Fruit fly (Drosophila melanogaster) whole organism, embryonic: ENCODE results near the gene Dus1.
A peak's percentile ranks its signal among the peaks of the same experiment; 100 is the strongest.

Source experiments
- Adf1 ChIP-seq: fragments of 200-800 bp; sonication (Bioruptor generic); IDR thresholded peaks from 2 replicates; pipeline ENCODE4 v1.3.6; 2022; ENCODE audit warnings: missing biosample characterization, missing genetic modification characterization
- BEAF-32 ChIP-seq: fragments of 200-800 bp; sonication (Bioruptor generic); optimal IDR thresholded peaks from 3 replicates; lab custom pipeline; 2017; ENCODE audit warnings: missing biosample characterization, missing genetic modification characterization, mild to moderate bottlenecking, moderate library complexity, missing genetic modification reagents
- BtbVII ChIP-seq: fragments of 200-800 bp; sonication (Bioruptor generic); optimal IDR thresholded peaks from 3 replicates; lab custom pipeline; 2017; ENCODE audit warnings: missing biosample characterization, mild to moderate bottlenecking, missing genetic modification characterization
- CG11398 ChIP-seq: fragments of 200-800 bp; sonication (Bioruptor generic); optimal IDR thresholded peaks from 2 replicates; lab custom pipeline; 2016; ENCODE audit warnings: missing biosample characterization, missing genetic modification characterization
- CG11504 ChIP-seq: fragments of 200-800 bp; sonication (Bioruptor generic); optimal IDR thresholded peaks from 3 replicates; lab custom pipeline; 2019; ENCODE audit warnings: missing biosample characterization, mild to moderate bottlenecking, missing genetic modification characterization, moderate library complexity
- CG12659 ChIP-seq: fragments of 200-800 bp; sonication (Bioruptor generic); optimal IDR thresholded peaks from 3 replicates; lab custom pipeline; 2017; ENCODE audit warnings: mild to moderate bottlenecking, missing biosample characterization, missing genetic modification reagents, missing genetic modification characterization
- CG13775 ChIP-seq: fragments of 200-800 bp; sonication (Bioruptor generic); optimal IDR thresholded peaks from 3 replicates; lab custom pipeline; 2017; ENCODE audit warnings: missing biosample characterization, mild to moderate bottlenecking, missing genetic modification characterization
- CG15514 ChIP-seq: fragments of 200-800 bp; sonication (Bioruptor generic); optimal IDR thresholded peaks from 3 replicates; lab custom pipeline; 2017; ENCODE audit warnings: missing biosample characterization, missing genetic modification characterization, mild to moderate bottlenecking, moderate library complexity, missing genetic modification reagents
- CG17912 ChIP-seq: fragments of 200-800 bp; sonication (Bioruptor generic); optimal IDR thresholded peaks from 2 replicates; lab custom pipeline; 2018; ENCODE audit warnings: missing biosample characterization, mild to moderate bottlenecking, missing genetic modification characterization
- CG2712 ChIP-seq: fragments of 200-800 bp; optimal IDR thresholded peaks from 3 replicates; lab custom pipeline; 2019; ENCODE audit warnings: missing biosample characterization, mild to moderate bottlenecking, missing genetic modification characterization, moderate library complexity
- CG31441 ChIP-seq: fragments of 200-800 bp; sonication (Bioruptor generic); IDR thresholded peaks from 2 replicates; pipeline ENCODE4 v1.3.6; 2022; ENCODE audit warnings: missing biosample characterization, missing genetic modification characterization
- CG34376 ChIP-seq: fragments of 200-800 bp; sonication (Bioruptor generic); optimal IDR thresholded peaks from 2 replicates; lab custom pipeline; 2018; ENCODE audit warnings: missing biosample characterization, mild to moderate bottlenecking, missing genetic modification characterization
- CG3838 ChIP-seq: fragments of 200-800 bp; sonication (Bioruptor generic); optimal IDR thresholded peaks from 3 replicates; lab custom pipeline; 2016; ENCODE audit warnings: missing biosample characterization, missing genetic modification characterization
- CG3995 ChIP-seq: fragments of 200-800 bp; sonication (Bioruptor generic); optimal IDR thresholded peaks from 3 replicates; lab custom pipeline; 2016; ENCODE audit warnings: missing biosample characterization, missing genetic modification characterization
- CG7556 ChIP-seq: fragments of 200-800 bp; sonication (Bioruptor generic); optimal IDR thresholded peaks from 2 replicates; lab custom pipeline; 2017; ENCODE audit warnings: missing biosample characterization, mild to moderate bottlenecking, missing genetic modification characterization
- CG9727 ChIP-seq: fragments of 200-800 bp; sonication (Bioruptor generic); optimal IDR thresholded peaks from 3 replicates; lab custom pipeline; 2017; ENCODE audit warnings: missing biosample characterization, mild to moderate bottlenecking, missing genetic modification characterization
- CkIIα-i1 ChIP-seq: fragments of 200-800 bp; sonication (Bioruptor generic); IDR thresholded peaks from 2 replicates; pipeline ENCODE4 v1.3.6; 2022; ENCODE audit warnings: missing biosample characterization, missing genetic modification characterization
- D ChIP-seq, 2 experiments: fragments of 200-800 bp in 1 of 2; fragments of >200 bp in 1 of 2; sonication (Bioruptor generic) in 1 of 2; optimal IDR thresholded peaks; 2 replicates in 1 of 2; 3 replicates in 1 of 2; lab custom pipeline; 2017; ENCODE audit warnings: mild to moderate bottlenecking in 1 of 2, missing biosample characterization in 1 of 2, missing genetic modification characterization in 1 of 2, missing genetic modification reagents in 1 of 2
- Dll ChIP-seq: fragments of 200-800 bp; sonication (Bioruptor generic); IDR thresholded peaks from 4 replicates; pipeline ENCODE4 v1.3.6; 2022; ENCODE audit warnings: missing biosample characterization, missing genetic modification characterization; ENCODE audit not compliant: partially characterized antibody
- Ets97D ChIP-seq: fragments of 200-800 bp; sonication (Bioruptor generic); optimal IDR thresholded peaks from 3 replicates; lab custom pipeline; 2016; ENCODE audit warnings: missing biosample characterization, missing genetic modification characterization
- Fer2 ChIP-seq: fragments of 200-800 bp; sonication (Bioruptor generic); optimal IDR thresholded peaks from 2 replicates; lab custom pipeline; 2018; ENCODE audit warnings: missing biosample characterization, mild to moderate bottlenecking, missing genetic modification characterization, moderate library complexity
- H2.0 ChIP-seq: fragments of 200-800 bp; sonication (Bioruptor generic); IDR thresholded peaks from 2 replicates; pipeline ENCODE4 v1.3.6; 2022; ENCODE audit warnings: missing biosample characterization, missing genetic modification characterization
- Lim3 ChIP-seq: fragments of 200-800 bp; sonication (Bioruptor generic); IDR thresholded peaks from 2 replicates; pipeline ENCODE4 v1.3.6; 2022; ENCODE audit warnings: missing biosample characterization, missing genetic modification characterization
- MBD-R2 ChIP-seq: fragments of 200-800 bp; sonication (Bioruptor generic); IDR thresholded peaks from 2 replicates; pipeline ENCODE4 v1.3.6; 2022; ENCODE audit warnings: missing biosample characterization, missing genetic modification characterization
- Max ChIP-seq: fragments of 200-800 bp; sonication (Bioruptor generic); optimal IDR thresholded peaks from 2 replicates; lab custom pipeline; 2016; ENCODE audit warnings: missing biosample characterization, mild to moderate bottlenecking, missing genetic modification characterization
- NC2α ChIP-seq: fragments of 200-800 bp; sonication (Bioruptor generic); optimal IDR thresholded peaks from 2 replicates; lab custom pipeline; 2016; ENCODE audit warnings: missing biosample characterization, missing genetic modification characterization
- Nf-YB ChIP-seq: fragments of 200-800 bp; sonication (Bioruptor generic); optimal IDR thresholded peaks from 3 replicates; lab custom pipeline; 2019; ENCODE audit warnings: missing biosample characterization, mild to moderate bottlenecking, missing genetic modification characterization, moderate library complexity
- Optix ChIP-seq: fragments of 200-800 bp; sonication (Bioruptor generic); IDR thresholded peaks from 3 replicates; pipeline ENCODE4 v1.3.6; 2022; ENCODE audit warnings: missing biosample characterization, missing genetic modification characterization
- Scr ChIP-seq: fragments of 200-800 bp; sonication (Bioruptor generic); IDR thresholded peaks from 2 replicates; pipeline ENCODE4 v1.3.6; 2022; ENCODE audit warnings: missing biosample characterization, missing genetic modification characterization; ENCODE audit not compliant: partially characterized antibody
- Sox102F ChIP-seq: fragments of 200-800 bp; sonication (Bioruptor generic); optimal IDR thresholded peaks from 2 replicates; lab custom pipeline; 2018; ENCODE audit warnings: missing biosample characterization, mild to moderate bottlenecking, missing genetic modification characterization, moderate library complexity
- Xrp1 ChIP-seq: fragments of 200-800 bp; sonication (Bioruptor generic); IDR thresholded peaks from 2 replicates; pipeline ENCODE4 v1.3.6; 2022; ENCODE audit warnings: missing biosample characterization, missing genetic modification characterization
- amos ChIP-seq: fragments of 200-800 bp; sonication (Bioruptor generic); IDR thresholded peaks from 2 replicates; pipeline ENCODE4 v1.3.6; 2022; ENCODE audit warnings: missing biosample characterization, missing genetic modification characterization; ENCODE audit not compliant: partially characterized antibody
- ase ChIP-seq: fragments of 200-800 bp; sonication (Bioruptor generic); IDR thresholded peaks from 3 replicates; pipeline ENCODE4 v1.3.6; 2022; ENCODE audit warnings: missing biosample characterization, missing genetic modification characterization
- br ChIP-seq: fragments of >200 bp; optimal IDR thresholded peaks from 2 replicates; lab custom pipeline; 2017
- dysf ChIP-seq: fragments of 200-800 bp; sonication (Bioruptor generic); IDR thresholded peaks from 3 replicates; pipeline ENCODE4 v1.3.6; 2022; ENCODE audit warnings: missing biosample characterization, missing genetic modification characterization
- fd64A ChIP-seq: fragments of 200-800 bp; sonication (Bioruptor generic); optimal IDR thresholded peaks from 3 replicates; lab custom pipeline; 2018; ENCODE audit warnings: missing biosample characterization, mild to moderate bottlenecking, missing genetic modification characterization
- fd96Cb ChIP-seq: fragments of 200-800 bp; sonication (Bioruptor generic); optimal IDR thresholded peaks from 2 replicates; lab custom pipeline; 2018; ENCODE audit warnings: missing biosample characterization, mild to moderate bottlenecking, missing genetic modification characterization, moderate library complexity
- kay ChIP-seq: fragments of 200-800 bp; sonication (Bioruptor generic); optimal IDR thresholded peaks from 2 replicates; lab custom pipeline; 2016; ENCODE audit warnings: missing biosample characterization, missing genetic modification characterization
- nmo ChIP-seq: fragments of 200-800 bp; sonication (Bioruptor generic); optimal IDR thresholded peaks from 2 replicates; lab custom pipeline; 2018; ENCODE audit warnings: missing biosample characterization, mild to moderate bottlenecking, missing genetic modification characterization, moderate library complexity
- oc ChIP-seq: fragments of 200-800 bp; sonication (Bioruptor generic); optimal IDR thresholded peaks from 2 replicates; lab custom pipeline; 2018; ENCODE audit warnings: missing biosample characterization, mild to moderate bottlenecking, missing genetic modification characterization, moderate library complexity
- pzg ChIP-seq: fragments of 200-800 bp; sonication (Bioruptor generic); optimal IDR thresholded peaks from 3 replicates; lab custom pipeline; 2018; ENCODE audit warnings: missing biosample characterization, mild to moderate bottlenecking, missing genetic modification characterization, moderate library complexity
- row ChIP-seq: fragments of 200-800 bp; sonication (Bioruptor generic); IDR thresholded peaks from 3 replicates; pipeline ENCODE4 v1.3.6; 2022; ENCODE audit warnings: missing biosample characterization, missing genetic modification characterization
- scrt ChIP-seq: fragments of 200-800 bp; sonication (Bioruptor generic); optimal IDR thresholded peaks from 2 replicates; lab custom pipeline; 2018; ENCODE audit warnings: missing biosample characterization, mild to moderate bottlenecking, missing genetic modification characterization, moderate library complexity
- seq ChIP-seq: fragments of 200-800 bp; sonication (Bioruptor generic); IDR thresholded peaks from 2 replicates; pipeline ENCODE4 v1.3.6; 2022; ENCODE audit warnings: missing biosample characterization, missing genetic modification characterization
- shn ChIP-seq: fragments of 200-800 bp; sonication (Bioruptor generic); optimal IDR thresholded peaks from 3 replicates; lab custom pipeline; 2016; ENCODE audit warnings: missing biosample characterization, missing genetic modification characterization
- sim ChIP-seq: fragments of 200-800 bp; sonication (Bioruptor generic); IDR thresholded peaks from 2 replicates; pipeline ENCODE4 v1.3.6; 2022; ENCODE audit warnings: missing biosample characterization, missing genetic modification characterization
- unc-4 ChIP-seq: fragments of 200-800 bp; sonication (Bioruptor generic); IDR thresholded peaks from 2 replicates; pipeline ENCODE4 v1.3.6; 2022; ENCODE audit warnings: missing biosample characterization, missing genetic modification characterization; ENCODE audit not compliant: partially characterized antibody
- vfl ChIP-seq: fragments of 200-800 bp; sonication (Bioruptor generic); optimal IDR thresholded peaks from 2 replicates; lab custom pipeline; 2016; ENCODE audit warnings: missing biosample characterization, missing genetic modification characterization
- wdn ChIP-seq: fragments of 200-800 bp; sonication (Bioruptor generic); IDR thresholded peaks from 2 replicates; pipeline ENCODE4 v1.3.6; 2022; ENCODE audit warnings: missing biosample characterization, missing genetic modification characterization

The Dus1 gene

DNA sequence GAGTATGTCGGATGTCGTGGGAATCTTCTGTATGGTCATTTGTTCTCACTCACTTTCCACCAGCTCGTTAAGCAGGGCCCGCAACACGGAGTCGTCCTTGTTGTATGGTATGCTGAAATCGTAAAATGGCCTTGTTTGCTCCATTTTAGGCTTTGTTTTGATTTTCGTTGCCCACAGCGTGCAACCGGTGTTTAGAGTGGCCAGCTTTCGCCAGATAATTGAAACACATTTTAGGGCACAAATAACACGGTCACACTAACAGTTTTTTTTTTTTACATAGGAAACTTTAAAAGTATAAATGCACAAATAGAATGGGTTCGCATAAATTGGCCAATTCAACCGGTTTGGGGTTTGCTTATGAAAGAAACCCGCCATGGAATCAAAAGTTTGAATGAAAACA, 19.4 kb downstream of the Dus1 start, which contains the start of gene Rpp30 (continued):
- TF ChIP-seq D (optimal IDR thresholded peaks at IDR 0.05; lab: Kevin White, UChicago) (no peak), D (GFP tag; optimal IDR thresholded peaks at IDR 0.05; lab: Kevin White, UChicago) (no peak), seq (GFP tag; lab: Robert Waterston, UW) (no peak), NC2α (no peak), amos (GFP tag; lab: Robert Waterston, UW) (peak; percentile 27; the same call in 1 of the 2 replicates), Scr (GFP tag; lab: Robert Waterston, UW) (peak; percentile 22; the same call in 1 of the 2 replicates), CG3995 (GFP tag; lab: Kevin White, UChicago) (no peak), Nf-YB (GFP tag; lab: Kevin White, UChicago) (no peak), CG34376 (GFP tag; lab: Kevin White, UChicago) (no peak), pzg (GFP tag; lab: Kevin White, UChicago) (peak; percentile 58), Sox102F (GFP tag; lab: Kevin White, UChicago) (no peak), dysf (GFP tag; lab: Robert Waterston, UW) (no peak), CG11504 (tag; lab: Kevin White, UChicago) (peak; percentile 22), CG15514 (GFP tag; lab: Kevin White, UChicago) (peak; percentile 36), CG9727 (GFP tag; lab: Kevin White, UChicago) (no peak), scrt (GFP tag; lab: Kevin White, UChicago) (peak; percentile 95), CG31441 (GFP tag; lab: Robert Waterston, UW) (no peak), vfl (no peak), nmo (no peak), Xrp1 (GFP tag; lab: Robert Waterston, UW) (no peak), shn (GFP tag; lab: Kevin White, UChicago) (no peak), row (GFP tag; lab: Robert Waterston, UW) (peak; percentile 20; the same call in 1 of the 3 replicates), fd64A (no peak), ase (GFP tag; lab: Robert Waterston, UW) (no peak), CG7556 (GFP tag; lab: Kevin White, UChicago) (no peak), CkIIα-i1 (no peak), MBD-R2 (peak; percentile 95), CG13775 (GFP tag; lab: Kevin White, UChicago) (no peak), CG3838 (GFP tag; lab: Kevin White, UChicago) (no peak), CG12659 (GFP tag; lab: Kevin White, UChicago) (peak; percentile 56), fd96Cb (no peak), Adf1 (GFP tag; lab: Robert Waterston, UW) (no peak), Optix (GFP tag; lab: Robert Waterston, UW) (no peak), Max (GFP tag; lab: Kevin White, UChicago) (peak; percentile 60), CG11398 (GFP tag; lab: Kevin White, UChicago) (no peak), CG17912 (no peak), Fer2 (no peak), oc (no peak), sim (GFP tag; lab: Robert Waterston, UW) (no peak), H2.0 (GFP tag; lab: Robert Waterston, UW) (no peak), Ets97D (peak; percentile 67), Lim3 (GFP tag; lab: Robert Waterston, UW) (no peak), Dll (GFP tag; lab: Robert Waterston, UW) (peak; percentile 49; the same call in 2 of the 4 replicates), wdn (GFP tag; lab: Robert Waterston, UW) (no peak), br (lab: Kevin White, UChicago) (no peak), BtbVII (no peak), kay (GFP tag; lab: Kevin White, UChicago) (no peak), unc-4 (GFP tag; lab: Robert Waterston, UW) (no peak), BEAF-32 (GFP tag; lab: Kevin White, UChicago) (peak; percentile 31), CG2712 (tag; lab: Kevin White, UChicago) (no peak)
- TF ChIP-seq, all 482 proteins: peak for 56
